Fruit fly (Drosophila melanogaster): ENCODE data around the gene pip.

The pip gene

dm6 chr3L:19264141-19264487 lies 73.3 kb downstream of the pip start, which contains the start of gene Max (continued):
- TF ChIP-seq CG33557 (GFP tag; optimal IDR thresholded peaks at IDR 0.05) (peak; percentile 58), p53 (GFP tag; optimal IDR thresholded peaks at IDR 0.05) (no peak), inv (GFP tag; IDR thresholded peaks at IDR 0.05; ENCODE audit: partially characterized antibody) (no peak), Mrtf (GFP tag; IDR thresholded peaks at IDR 0.05) (peak; percentile 37; the same call in 1 of the 3 replicates), Lim3 (GFP tag; IDR thresholded peaks at IDR 0.05) (no peak), Meics (GFP tag; optimal IDR thresholded peaks at IDR 0.05) (peak; percentile 71), sisA (GFP tag; IDR thresholded peaks at IDR 0.05) (peak; percentile 42), D19B (GFP tag; optimal IDR thresholded peaks at IDR 0.05) (peak; percentile 29), MESR4 (GFP tag; optimal IDR thresholded peaks at IDR 0.05) (peak; percentile 53), CG7839 (tag; optimal IDR thresholded peaks at IDR 0.05) (peak; percentile 72), CG2120 (GFP tag; optimal IDR thresholded peaks at IDR 0.05) (peak; percentile 66), CG11247 (GFP tag; IDR thresholded peaks at IDR 0.05) (peak; percentile 65), CG43689 (GFP tag; IDR thresholded peaks at IDR 0.05) (no peak), CG8478 (optimal IDR thresholded peaks at IDR 0.05) (no peak), Xbp1 (GFP tag; optimal IDR thresholded peaks at IDR 0.05) (peak; percentile 75), toy (GFP tag; IDR thresholded peaks at IDR 0.05) (no peak), CG9609 (GFP tag; optimal IDR thresholded peaks at IDR 0.05) (no peak), crp (GFP tag; optimal IDR thresholded peaks at IDR 0.05) (peak in 1 of 2 experiments; percentile 31), ken (GFP tag; IDR thresholded peaks at IDR 0.05) (peak; percentile 68; the same call in 2 of the 3 replicates), CG15479 (GFP tag; optimal IDR thresholded peaks at IDR 0.05) (no peak), CG1233 (GFP tag; optimal IDR thresholded peaks at IDR 0.05) (peak; percentile 51), CG1602 (GFP tag; optimal IDR thresholded peaks at IDR 0.05) (peak; percentile 44), PHDP (tag; optimal IDR thresholded peaks at IDR 0.05) (peak; percentile 83), CG6689 (GFP tag; IDR thresholded peaks at IDR 0.05) (peak; percentile 80), Opbp (GFP tag; IDR thresholded peaks at IDR 0.05; ENCODE audit: partially characterized antibody) (0 out of 3 replicates have a peak, but pooled peaks have one; percentile 44), CG31224 (GFP tag; IDR thresholded peaks at IDR 0.05) (peak; percentile 47; the same call in 1 of the 2 replicates), Ravus (GFP tag; IDR thresholded peaks at IDR 0.05) (peak; percentile 22; the same call in 1 of the 2 replicates), Sox102F (GFP tag; optimal IDR thresholded peaks at IDR 0.05) (peak; percentile 71), CG17361 (GFP tag; IDR thresholded peaks at IDR 0.05) (peak; percentile 59), NK7.1 (GFP tag; optimal IDR thresholded peaks at IDR 0.05) (no peak), cg (GFP tag; optimal IDR thresholded peaks at IDR 0.05) (no peak), CG15696 (tag; optimal IDR thresholded peaks at IDR 0.05) (peak; percentile 57), C15 (GFP tag; IDR thresholded peaks at IDR 0.05) (0 out of 3 replicates have a peak, but pooled peaks have one; percentile 16), CG13296 (GFP tag; optimal IDR thresholded peaks at IDR 0.05) (peak; percentile 73), nmo (GFP tag; optimal IDR thresholded peaks at IDR 0.05) (peak; percentile 82), zfh1 (GFP tag; IDR thresholded peaks at IDR 0.05) (peak; percentile 80), Dad (GFP tag; optimal IDR thresholded peaks at IDR 0.05) (no peak), Fer2 (tag; optimal IDR thresholded peaks at IDR 0.05) (peak; percentile 52), scrt (GFP tag; optimal IDR thresholded peaks at IDR 0.05) (peak; percentile 58), eve (GFP tag; optimal IDR thresholded peaks at IDR 0.05) (no peak), schlank (tag; optimal IDR thresholded peaks at IDR 0.05) (peak; percentile 41), CG30403 (GFP tag; optimal IDR thresholded peaks at IDR 0.05) (peak; percentile 66), Lhr (GFP tag; optimal IDR thresholded peaks at IDR 0.05) (peak; percentile 22), Hr39 (optimal IDR thresholded peaks at IDR 0.05) (no peak)
